Worm (Caenorhabditis elegans) whole organism, young adult: ENCODE measurements around the gene Y53F4B.10.

ENCODE experiments used
- B0035.1 ChIP-seq: sonication (generic microtip); optimal IDR thresholded peaks from 2 replicates; lab custom pipeline; 2016; ENCODE audit warnings: missing genetic modification characterization, mild to moderate bottlenecking, missing compliant biosample characterization, missing genotype, missing genetic modification reagents
- B0261.1 ChIP-seq: sonication (generic microtip); optimal IDR thresholded peaks from 2 replicates; lab custom pipeline; 2016; ENCODE audit warnings: mild to moderate bottlenecking, missing genetic modification characterization, moderate library complexity, missing compliant biosample characterization
- B0336.3 ChIP-seq: fragments of 200-800 bp; sonication (Bioruptor generic); IDR thresholded peaks from 2 replicates; pipeline ENCODE4 v1.3.6; 2022; ENCODE audit warnings: missing genetic modification characterization, missing compliant biosample characterization
- C06A6.2 ChIP-seq: fragments of 200-800 bp; sonication (Bioruptor generic); conservative IDR thresholded peaks from 2 replicates; pipeline ENCODE4 v1.3.6; 2022; ENCODE audit warnings: missing genetic modification characterization, missing compliant biosample characterization
- F33H1.4 ChIP-seq: fragments of 200-800 bp; sonication (Bioruptor generic); IDR thresholded peaks from 2 replicates; pipeline ENCODE4 v1.3.6; 2022; ENCODE audit warnings: missing genetic modification reagents, missing genetic modification characterization, missing compliant biosample characterization
- F37B4.10 ChIP-seq: fragments of 200-800 bp; sonication (Bioruptor generic); IDR thresholded peaks from 2 replicates; pipeline ENCODE4 v1.3.6; 2022; ENCODE audit warnings: missing genetic modification characterization, missing compliant biosample characterization
- F39B2.1 ChIP-seq: fragments of 200-800 bp; sonication (Bioruptor generic); IDR thresholded peaks from 2 replicates; pipeline ENCODE4 v1.3.6; 2022; ENCODE audit warnings: missing genetic modification reagents, missing genetic modification characterization, missing compliant biosample characterization
- K11D2.4 ChIP-seq: fragments of 200-800 bp; sonication (Bioruptor generic); IDR thresholded peaks from 2 replicates; pipeline ENCODE4 v1.3.6; 2022; ENCODE audit warnings: missing genetic modification reagents, missing genetic modification characterization, missing compliant biosample characterization
- K12H6.12 ChIP-seq: fragments of 200-800 bp; sonication (Bioruptor generic); optimal IDR thresholded peaks from 2 replicates; lab custom pipeline; 2018; ENCODE audit warnings: mild to moderate bottlenecking, missing genetic modification characterization, missing compliant biosample characterization
- Y53G8AR.9 ChIP-seq: fragments of 200-800 bp; sonication (Bioruptor generic); conservative IDR thresholded peaks from 2 replicates; pipeline ENCODE4 v1.3.6; 2022; ENCODE audit warnings: missing genetic modification reagents, missing genetic modification characterization, missing compliant biosample characterization
- Y79H2A.3 ChIP-seq: fragments of 200-800 bp; sonication (Bioruptor generic); conservative IDR thresholded peaks from 2 replicates; pipeline ENCODE4 v1.3.6; 2022; ENCODE audit warnings: missing genetic modification reagents, missing genetic modification characterization, missing compliant biosample characterization
- Y95B8A.8 ChIP-seq: fragments of 200-800 bp; sonication (Bioruptor generic); IDR thresholded peaks from 2 replicates; pipeline ENCODE4 v1.3.6; 2022; ENCODE audit warnings: missing genetic modification reagents, missing genetic modification characterization, missing compliant biosample characterization
- akir-1 ChIP-seq: fragments of 200-800 bp; sonication (Bioruptor generic); optimal IDR thresholded peaks from 2 replicates; lab custom pipeline; 2018; ENCODE audit warnings: mild to moderate bottlenecking, missing genetic modification characterization, moderate library complexity, missing compliant biosample characterization
- aptf-2 ChIP-seq: fragments of 200-800 bp; sonication (Bioruptor generic); conservative IDR thresholded peaks from 2 replicates; pipeline ENCODE4 v1.3.6; 2022; ENCODE audit warnings: missing genetic modification reagents, missing genetic modification characterization, missing compliant biosample characterization
- aptf-3 ChIP-seq: fragments of 200-800 bp; sonication (Bioruptor generic); IDR thresholded peaks from 2 replicates; pipeline ENCODE4 v1.3.6; 2022; ENCODE audit warnings: missing genetic modification characterization, missing compliant biosample characterization
- athp-1 ChIP-seq: sonication (generic microtip); optimal IDR thresholded peaks from 2 replicates; lab custom pipeline; 2017; ENCODE audit warnings: mild to moderate bottlenecking, missing genetic modification characterization, missing compliant biosample characterization
- attf-3 ChIP-seq: fragments of 200-800 bp; sonication (Bioruptor generic); conservative IDR thresholded peaks from 2 replicates; pipeline ENCODE4 v1.3.6; 2022; ENCODE audit warnings: missing genetic modification reagents, missing genetic modification characterization, missing compliant biosample characterization
- attf-6 ChIP-seq: fragments of 200-800 bp; sonication (Bioruptor generic); IDR thresholded peaks from 2 replicates; pipeline ENCODE4 v1.3.6; 2022; ENCODE audit warnings: missing genetic modification reagents, missing genetic modification characterization, missing compliant biosample characterization
- bed-2 ChIP-seq: fragments of 200-800 bp; sonication (Bioruptor generic); IDR thresholded peaks from 2 replicates; pipeline ENCODE4 v1.3.6; 2022; ENCODE audit warnings: missing genetic modification reagents, missing genetic modification characterization, missing compliant biosample characterization
- cebp-1 ChIP-seq, 2 experiments: fragments of 200-800 bp in 1 of 2; sonication (Bioruptor generic) in 1 of 2; sonication (generic microtip) in 1 of 2; IDR thresholded peaks in 1 of 2; optimal IDR thresholded peaks in 1 of 2; 2 replicates each; pipeline versions ENCODE4 v1.3.6 to Lab custom; 2017 to 2022; ENCODE audit warnings: missing compliant biosample characterization in 2 of 2, missing genetic modification characterization in 2 of 2, mild to moderate bottlenecking in 1 of 2, missing genetic modification reagents in 1 of 2, moderate library complexity in 1 of 2
- ceh-40 ChIP-seq: fragments of 200-800 bp; sonication (Bioruptor generic); IDR thresholded peaks from 2 replicates; pipeline ENCODE4 v1.3.6; 2022; ENCODE audit warnings: missing genetic modification characterization, missing compliant biosample characterization
- ceh-58 ChIP-seq: fragments of 200-800 bp; sonication (Bioruptor generic); IDR thresholded peaks from 2 replicates; pipeline ENCODE4 v1.3.6; 2022; ENCODE audit warnings: missing genetic modification characterization, missing compliant biosample characterization
- die-1 ChIP-seq: sonication (generic microtip); optimal IDR thresholded peaks from 2 replicates; lab custom pipeline; 2016; ENCODE audit warnings: missing genotype, mild to moderate bottlenecking, missing genetic modification characterization, missing compliant biosample characterization
- dpff-1 ChIP-seq: sonication (generic microtip); optimal IDR thresholded peaks from 2 replicates; lab custom pipeline; 2017; ENCODE audit warnings: mild to moderate bottlenecking, missing genetic modification characterization, missing compliant biosample characterization
- dpl-1 ChIP-seq: fragments of 150-350 bp; optimal IDR thresholded peaks from 2 replicates; lab custom pipeline; 2014; ENCODE audit warnings: missing biosample characterization, missing genetic modification reagents, missing genetic modification characterization
- egl-44 ChIP-seq: fragments of 200-800 bp; sonication (Bioruptor generic); IDR thresholded peaks from 2 replicates; pipeline ENCODE4 v1.3.6; 2022; ENCODE audit warnings: missing genetic modification reagents, missing genetic modification characterization, missing compliant biosample characterization
- egrh-3 ChIP-seq: fragments of 200-800 bp; sonication (Bioruptor generic); IDR thresholded peaks from 2 replicates; pipeline ENCODE4 v1.3.6; 2022; ENCODE audit warnings: missing genetic modification reagents, missing genetic modification characterization, missing compliant biosample characterization
- ekl-4 ChIP-seq: fragments of 200-800 bp; sonication (Bioruptor generic); IDR thresholded peaks from 2 replicates; pipeline ENCODE4 v1.3.6; 2022; ENCODE audit warnings: missing genetic modification reagents, missing genetic modification characterization, missing compliant biosample characterization
- fkh-3 ChIP-seq: sonication (generic microtip); optimal IDR thresholded peaks from 2 replicates; lab custom pipeline; 2016; ENCODE audit warnings: mild to moderate bottlenecking, missing genetic modification characterization, missing compliant biosample characterization
- gei-17 ChIP-seq: fragments of 200-800 bp; sonication (Bioruptor generic); optimal IDR thresholded peaks from 2 replicates; lab custom pipeline; 2018; ENCODE audit warnings: mild to moderate bottlenecking, missing genetic modification characterization, missing compliant biosample characterization
- him-1 ChIP-seq: sonication (generic microtip); optimal IDR thresholded peaks from 2 replicates; lab custom pipeline; 2016; ENCODE audit warnings: missing genotype, missing genetic modification reagents, missing genetic modification characterization, missing compliant biosample characterization
- lag-1 ChIP-seq: fragments of 200-800 bp; sonication (Bioruptor generic); IDR thresholded peaks from 2 replicates; pipeline ENCODE4 v1.3.6; 2022; ENCODE audit warnings: missing genetic modification reagents, missing genetic modification characterization, missing compliant biosample characterization
- lsy-27 ChIP-seq: sonication (generic microtip); optimal IDR thresholded peaks from 2 replicates; lab custom pipeline; 2017; ENCODE audit warnings: missing genetic modification characterization, mild to moderate bottlenecking, missing compliant biosample characterization, antibody characterized with exemption, missing genotype, borderline replicate concordance; ENCODE audit not compliant: insufficient read depth
- madf-6 ChIP-seq: fragments of 200-800 bp; sonication (Bioruptor generic); IDR thresholded peaks from 2 replicates; pipeline ENCODE4 v1.3.6; 2022; ENCODE audit warnings: missing genetic modification reagents, missing genetic modification characterization, missing compliant biosample characterization
- mcd-1 ChIP-seq: fragments of 200-800 bp; sonication (Bioruptor generic); IDR thresholded peaks from 2 replicates; pipeline ENCODE4 v1.3.6; 2022; ENCODE audit warnings: missing genetic modification reagents, missing genetic modification characterization, missing compliant biosample characterization
- mes-4 ChIP-seq: sonication (generic microtip); optimal IDR thresholded peaks from 2 replicates; lab custom pipeline; 2016; ENCODE audit warnings: missing genotype, missing genetic modification characterization, missing compliant biosample characterization
- nhr-27 ChIP-seq: fragments of 200-800 bp; sonication (Bioruptor generic); optimal IDR thresholded peaks from 2 replicates; lab custom pipeline; 2018; ENCODE audit warnings: mild to moderate bottlenecking, missing genetic modification characterization, moderate library complexity, missing compliant biosample characterization
- rec-8 ChIP-seq, 2 experiments: sonication (generic microtip); optimal IDR thresholded peaks; 2 replicates each; lab custom pipeline; 2016; ENCODE audit warnings: mild to moderate bottlenecking in 2 of 2, missing genetic modification characterization in 2 of 2, missing genetic modification reagents in 2 of 2, missing genotype in 2 of 2, missing biosample characterization in 1 of 2, missing compliant biosample characterization in 1 of 2, moderate library complexity in 1 of 2
- sea-2 ChIP-seq: fragments of 200-800 bp; sonication (Bioruptor generic); IDR thresholded peaks from 2 replicates; pipeline ENCODE4 v1.3.6; 2022; ENCODE audit warnings: missing genetic modification characterization, missing compliant biosample characterization
- snpc-4 ChIP-seq, 5 experiments: fragments of 150-350 bp in 1 of 5; sonication (generic microtip) in 4 of 5; optimal IDR thresholded peaks; 2 replicates each; lab custom pipeline; 2014 to 2018; ENCODE audit warnings: missing genetic modification characterization in 5 of 5, missing biosample characterization in 3 of 5, antibody characterized with exemption in 2 of 5, mild to moderate bottlenecking in 2 of 5, missing compliant biosample characterization in 2 of 5, missing genotype in 2 of 5, moderate library complexity in 2 of 5, missing genetic modification reagents in 1 of 5
- unc-62 ChIP-seq: fragments of 150-350 bp; optimal IDR thresholded peaks from 2 replicates; lab custom pipeline; 2014; ENCODE audit warnings: missing biosample characterization, missing genetic modification reagents, missing genetic modification characterization
- zim-3 ChIP-seq: sonication (generic microtip); optimal IDR thresholded peaks from 2 replicates; lab custom pipeline; 2017; ENCODE audit warnings: mild to moderate bottlenecking, missing genetic modification characterization, moderate library complexity, missing compliant biosample characterization
- ztf-18 ChIP-seq: sonication (generic microtip); optimal IDR thresholded peaks from 2 replicates; lab custom pipeline; 2016; ENCODE audit warnings: missing genotype, mild to moderate bottlenecking, missing genetic modification characterization, missing compliant biosample characterization
- ztf-25 ChIP-seq: fragments of 200-800 bp; sonication (Bioruptor generic); IDR thresholded peaks from 2 replicates; pipeline ENCODE4 v1.3.6; 2022; ENCODE audit warnings: missing genetic modification reagents, missing genetic modification characterization, missing compliant biosample characterization
- ztf-28 ChIP-seq: fragments of 200-800 bp; sonication (Bioruptor generic); IDR thresholded peaks from 2 replicates; pipeline ENCODE4 v1.3.6; 2022; ENCODE audit warnings: missing genetic modification reagents, missing genetic modification characterization, missing compliant biosample characterization
- ztf-6 ChIP-seq: fragments of 200-800 bp; sonication (Bioruptor generic); IDR thresholded peaks from 2 replicates; pipeline ENCODE4 v1.3.6; 2022; ENCODE audit warnings: missing genetic modification reagents, missing genetic modification characterization, missing compliant biosample characterization

Gene Y53F4B.10

ce11 chrII:15025599-15026164 is 22.4 kb upstream of the Y53F4B.10 start, which contains the start of gene cmtr-1 (continued):
- peak; percentile 43 for TF ChIP-seq akir-1
- TF ChIP-seq ztf-28 = peak; percentile 86
- peak; percentile 85 for TF ChIP-seq egl-44
- TF ChIP-seq aptf-2 (GFP tag; lab: Robert Waterston, UW) = peak; percentile 22; the same call in 1 of the 2 replicates
- peak; percentile 72 for TF ChIP-seq mes-4 (tag; lab: Kevin White, UChicago)
- peak; percentile 95 for TF ChIP-seq him-1 (tag; lab: Kevin White, UChicago)
- TF ChIP-seq cebp-1 (GFP tag; IDR thresholded peaks at IDR 0.05; lab: Robert Waterston, UW) = no peak
- peak; percentile 89 for TF ChIP-seq cebp-1 (tag; optimal IDR thresholded peaks at IDR 0.05; lab: Kevin White, UChicago)
- peak; percentile 65; the same call in 1 of the 2 replicates for TF ChIP-seq Y79H2A.3
- TF ChIP-seq lsy-27 (tag; lab: Kevin White, UChicago) = peak; percentile 78
- peak; percentile 68 for TF ChIP-seq die-1 (tag; lab: Kevin White, UChicago)
- no peak for TF ChIP-seq F37B4.10 (GFP tag; lab: Robert Waterston, UW)
- peak; percentile 95 for TF ChIP-seq attf-6 (GFP tag; lab: Robert Waterston, UW)
- peak; percentile 86; the same call in 1 of the 2 replicates for TF ChIP-seq C06A6.2 (GFP tag; lab: Robert Waterston, UW)
- peak; percentile 95 for TF ChIP-seq mcd-1
- peak; percentile 60 for TF ChIP-seq ztf-18
- peak; percentile 42 for TF ChIP-seq B0261.1 (tag; lab: Kevin White, UChicago)
- TF ChIP-seq attf-3 = peak; percentile 100
- peak; percentile 76 for TF ChIP-seq Y95B8A.8
- TF ChIP-seq K11D2.4 (GFP tag; lab: Robert Waterston, UW) = peak; percentile 90
- no peak for TF ChIP-seq bed-2
- TF ChIP-seq egrh-3 (GFP tag; lab: Robert Waterston, UW) = peak; percentile 57
- peak; percentile 83 for TF ChIP-seq dpff-1 (tag; lab: Kevin White, UChicago)
- TF ChIP-seq ceh-40 (GFP tag; lab: Robert Waterston, UW) = no peak
- TF ChIP-seq gei-17 (GFP tag; lab: Kevin White, UChicago) = peak; percentile 90
- TF ChIP-seq dpl-1 = peak; percentile 78
- TF ChIP-seq nhr-27 = no peak
- peak; percentile 62 for TF ChIP-seq B0035.1 (tag; lab: Kevin White, UChicago)
- TF ChIP-seq ceh-58 (GFP tag; lab: Robert Waterston, UW) = 0 out of 2 replicates have a peak, but pooled peaks have one; percentile 2
- TF ChIP-seq ztf-6 (GFP tag; lab: Robert Waterston, UW) = no peak
- TF ChIP-seq zim-3 = peak; percentile 97
- peak; percentile 79 for TF ChIP-seq F33H1.4
- peak; percentile 89; the same call in 1 of the 2 replicates for TF ChIP-seq F39B2.1 (GFP tag; lab: Robert Waterston, UW)
- 0 out of 2 replicates have a peak, but pooled peaks have one; percentile 54 for TF ChIP-seq lag-1 (GFP tag; lab: Robert Waterston, UW)
- TF ChIP-seq athp-1 (tag; lab: Kevin White, UChicago) = peak; percentile 94
- TF ChIP-seq Y53G8AR.9 (GFP tag; lab: Robert Waterston, UW) = peak; percentile 91
- no peak for TF ChIP-seq ztf-25
- TF ChIP-seq sea-2 (GFP tag; lab: Robert Waterston, UW) = no peak
- TF ChIP-seq unc-62 (GFP tag; lab: Kevin White, UChicago) = no peak
- TF ChIP-seq fkh-3 = peak; percentile 84
- peak; percentile 97 for TF ChIP-seq ekl-4
- peak; percentile 81 for TF ChIP-seq K12H6.12 (tag; lab: Kevin White, UChicago)
- TF ChIP-seq B0336.3 (GFP tag; lab: Robert Waterston, UW) = peak; percentile 97
- peak; percentile 100 for TF ChIP-seq snpc-4 (GFP tag; optimal IDR thresholded peaks at IDR 0.05; lab: Kevin White, UChicago)
- TF ChIP-seq snpc-4 (tag; optimal IDR thresholded peaks at IDR 0.05; lab: Kevin White, UChicago) = peak; percentile 100
- TF ChIP-seq rec-8 (tag; optimal IDR thresholded peaks at IDR 0.05; lab: Kevin White, UChicago) = peak; percentile 40 to 82
- TF ChIP-seq aptf-3 (GFP tag; lab: Robert Waterston, UW) = no peak
- TF ChIP-seq madf-6 (GFP tag; lab: Robert Waterston, UW) = peak; percentile 93
